Worm (Caenorhabditis elegans): Measurements from ENCODE around the gene snt-1.

DNA sequence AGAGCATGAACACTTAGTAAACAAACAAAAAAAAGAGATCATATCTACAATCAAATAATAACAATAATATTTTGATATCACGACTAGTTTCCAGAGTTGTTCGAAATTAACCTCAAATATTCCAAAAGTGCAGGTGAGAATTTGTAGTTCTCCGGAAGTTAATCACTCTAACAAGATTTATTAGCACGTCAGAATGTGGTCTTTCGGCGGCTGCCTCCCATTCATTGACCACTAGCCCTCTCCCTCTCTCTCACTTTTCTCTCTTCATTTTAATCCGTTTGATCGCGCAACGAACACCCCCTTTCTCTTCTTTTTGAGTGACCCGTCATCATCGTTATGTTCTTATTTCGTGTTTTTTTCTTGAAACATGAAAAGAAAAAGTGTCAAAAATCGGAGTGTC, 15.0 kb downstream of the snt-1 start:
- TF ChIP-seq W03F9.2 (tag; optimal IDR thresholded peaks at IDR 0.05) = no peak
- TF ChIP-seq him-1 (tag; optimal IDR thresholded peaks at IDR 0.05) = no peak
- no peak for TF ChIP-seq dao-5 (tag; optimal IDR thresholded peaks at IDR 0.05)

Measured in whole organism, L4/young adult.